Fruit fly (Drosophila melanogaster) whole organism, prepupa: ENCODE data around the gene Parg.

ENCODE experiments used
- CG10669 ChIP-seq: fragments of 200-800 bp; sonication (Bioruptor generic); optimal IDR thresholded peaks from 3 replicates; lab custom pipeline; 2018; ENCODE audit warnings: missing biosample characterization, mild to moderate bottlenecking, missing genetic modification characterization, moderate library complexity
- CG11294 ChIP-seq: fragments of 200-800 bp; sonication (Bioruptor generic); IDR thresholded peaks from 2 replicates; pipeline ENCODE4 v1.3.6; 2022; ENCODE audit warnings: missing biosample characterization, missing genetic modification characterization
- CG11762 ChIP-seq: fragments of 200-800 bp; sonication (Bioruptor generic); optimal IDR thresholded peaks from 3 replicates; lab custom pipeline; 2016; ENCODE audit warnings: missing biosample characterization, missing genetic modification characterization; ENCODE audit not compliant: insufficient read depth
- CG11902 ChIP-seq: fragments of 200-800 bp; sonication (Bioruptor generic); optimal IDR thresholded peaks from 3 replicates; lab custom pipeline; 2016; ENCODE audit warnings: missing biosample characterization, missing genetic modification characterization
- CG15336 ChIP-seq: fragments of 200-800 bp; sonication (Bioruptor generic); IDR thresholded peaks from 2 replicates; pipeline ENCODE4 v1.3.6; 2022; ENCODE audit warnings: missing biosample characterization, missing genetic modification characterization
- CG1621 ChIP-seq: fragments of 200-800 bp; sonication (Bioruptor generic); optimal IDR thresholded peaks from 3 replicates; lab custom pipeline; 2018; ENCODE audit warnings: missing biosample characterization, mild to moderate bottlenecking, missing genetic modification characterization
- CG16779 ChIP-seq: fragments of 200-800 bp; sonication (Bioruptor generic); optimal IDR thresholded peaks from 3 replicates; lab custom pipeline; 2017; ENCODE audit warnings: missing biosample characterization, mild to moderate bottlenecking, missing genetic modification characterization
- CG31627 ChIP-seq: fragments of 200-800 bp; sonication (Bioruptor generic); optimal IDR thresholded peaks from 3 replicates; lab custom pipeline; 2016; ENCODE audit warnings: missing biosample characterization, missing genetic modification characterization
- CG32006 ChIP-seq: fragments of 200-800 bp; sonication (Bioruptor generic); optimal IDR thresholded peaks from 3 replicates; lab custom pipeline; 2017; ENCODE audit warnings: missing biosample characterization, mild to moderate bottlenecking, missing genetic modification characterization
- CG3919 ChIP-seq: fragments of 200-800 bp; sonication (Bioruptor generic); optimal IDR thresholded peaks from 3 replicates; lab custom pipeline; 2016; ENCODE audit warnings: missing biosample characterization, missing genetic modification characterization
- CG6163 ChIP-seq: fragments of 200-800 bp; sonication (Bioruptor generic); IDR thresholded peaks from 3 replicates; pipeline ENCODE4 v1.3.6; 2022; ENCODE audit warnings: missing biosample characterization, missing genetic modification characterization
- CG6276 ChIP-seq: fragments of 200-800 bp; sonication (Bioruptor generic); optimal IDR thresholded peaks from 2 replicates; lab custom pipeline; 2017; ENCODE audit warnings: missing biosample characterization, mild to moderate bottlenecking, missing genetic modification characterization
- CG6792 ChIP-seq: fragments of 200-800 bp; sonication (Bioruptor generic); optimal IDR thresholded peaks from 3 replicates; lab custom pipeline; 2016; ENCODE audit warnings: missing biosample characterization, missing genetic modification characterization
- CG6808 ChIP-seq: fragments of 200-800 bp; sonication (Bioruptor generic); optimal IDR thresholded peaks from 3 replicates; lab custom pipeline; 2017; ENCODE audit warnings: missing biosample characterization, missing genetic modification characterization, mild to moderate bottlenecking, moderate library complexity, missing genetic modification reagents
- CG6854 ChIP-seq: fragments of 200-800 bp; sonication (Bioruptor generic); optimal IDR thresholded peaks from 2 replicates; lab custom pipeline; 2017; ENCODE audit warnings: missing biosample characterization, mild to moderate bottlenecking, missing genetic modification characterization
- CG7368 ChIP-seq: fragments of 200-800 bp; sonication (Bioruptor generic); optimal IDR thresholded peaks from 3 replicates; lab custom pipeline; 2016; ENCODE audit warnings: missing biosample characterization, missing genetic modification characterization
- CG8119 ChIP-seq: fragments of 200-800 bp; sonication (Bioruptor generic); IDR thresholded peaks from 3 replicates; pipeline ENCODE4 v1.3.6; 2022; ENCODE audit warnings: missing biosample characterization, missing genetic modification characterization
- CG8319 ChIP-seq: fragments of 200-800 bp; sonication (Bioruptor generic); optimal IDR thresholded peaks from 3 replicates; lab custom pipeline; 2016; ENCODE audit warnings: missing biosample characterization, missing genetic modification characterization
- CG8632 ChIP-seq: fragments of 200-800 bp; sonication (Bioruptor generic); optimal IDR thresholded peaks from 3 replicates; lab custom pipeline; 2016; ENCODE audit warnings: missing biosample characterization, missing genetic modification characterization
- CG9139 ChIP-seq: fragments of 200-800 bp; sonication (Bioruptor generic); optimal IDR thresholded peaks from 3 replicates; lab custom pipeline; 2017; ENCODE audit warnings: missing biosample characterization, mild to moderate bottlenecking, missing genetic modification characterization
- Eip75B ChIP-seq: fragments of 200-800 bp; sonication (Bioruptor generic); optimal IDR thresholded peaks from 3 replicates; lab custom pipeline; 2016; ENCODE audit warnings: missing biosample characterization, missing genetic modification characterization
- Eip78C ChIP-seq: fragments of 200-800 bp; sonication (Bioruptor generic); peaks from one replicate; lab custom pipeline; 2016; ENCODE audit warnings: missing biosample characterization, missing genetic modification characterization
- Eip93F ChIP-seq: fragments of 200-800 bp; sonication (Bioruptor generic); optimal IDR thresholded peaks from 2 replicates; lab custom pipeline; 2016; ENCODE audit warnings: missing biosample characterization, mild to moderate bottlenecking, missing genetic modification characterization
- Ets96B ChIP-seq: fragments of 200-800 bp; optimal IDR thresholded peaks from 2 replicates; lab custom pipeline; 2019; ENCODE audit warnings: missing biosample characterization, mild to moderate bottlenecking, missing genetic modification characterization, moderate library complexity
- Gug ChIP-seq: fragments of 200-800 bp; sonication (Bioruptor generic); IDR thresholded peaks from 2 replicates; pipeline ENCODE4 v1.3.6; 2022; ENCODE audit warnings: missing biosample characterization, missing genetic modification characterization
- Hr39 ChIP-seq: fragments of 200-800 bp; sonication (Bioruptor generic); optimal IDR thresholded peaks from 2 replicates; lab custom pipeline; 2016; ENCODE audit warnings: missing biosample characterization, missing genetic modification characterization
- Lpt ChIP-seq: fragments of 200-800 bp; sonication (Bioruptor generic); optimal IDR thresholded peaks from 3 replicates; lab custom pipeline; 2016; ENCODE audit warnings: missing biosample characterization, missing genetic modification characterization
- Met ChIP-seq: fragments of 200-800 bp; sonication (Bioruptor generic); optimal IDR thresholded peaks from 3 replicates; lab custom pipeline; 2016; ENCODE audit warnings: missing biosample characterization, missing genetic modification characterization
- Smox ChIP-seq: fragments of 200-800 bp; sonication (Bioruptor generic); optimal IDR thresholded peaks from 3 replicates; lab custom pipeline; 2016; ENCODE audit warnings: missing biosample characterization, missing genetic modification characterization
- Sox102F ChIP-seq: fragments of 200-800 bp; sonication (Bioruptor generic); optimal IDR thresholded peaks from 2 replicates; lab custom pipeline; 2016; ENCODE audit warnings: missing biosample characterization, mild to moderate bottlenecking, missing genetic modification characterization
- Sox14 ChIP-seq: fragments of 200-800 bp; sonication (Bioruptor generic); optimal IDR thresholded peaks from 3 replicates; lab custom pipeline; 2016; ENCODE audit warnings: missing biosample characterization, missing genetic modification characterization
- Sox15 ChIP-seq: fragments of 200-800 bp; sonication (Bioruptor generic); optimal IDR thresholded peaks from 3 replicates; lab custom pipeline; 2016; ENCODE audit warnings: missing biosample characterization, missing genetic modification characterization
- achi ChIP-seq: fragments of 200-800 bp; sonication (Bioruptor generic); optimal IDR thresholded peaks from 3 replicates; lab custom pipeline; 2016; ENCODE audit warnings: missing biosample characterization, missing genetic modification characterization
- acj6 ChIP-seq: fragments of 200-800 bp; sonication (Bioruptor generic); optimal IDR thresholded peaks from 3 replicates; lab custom pipeline; 2016; ENCODE audit warnings: missing biosample characterization, missing genetic modification characterization
- dac ChIP-seq: fragments of 200-800 bp; sonication (Bioruptor generic); optimal IDR thresholded peaks from 2 replicates; lab custom pipeline; 2017; ENCODE audit warnings: missing biosample characterization, mild to moderate bottlenecking, missing genetic modification characterization
- esn ChIP-seq: fragments of 200-800 bp; sonication (Bioruptor generic); optimal IDR thresholded peaks from 2 replicates; lab custom pipeline; 2016; ENCODE audit warnings: missing biosample characterization, mild to moderate bottlenecking, missing genetic modification characterization, moderate library complexity
- fd85E ChIP-seq: fragments of 200-800 bp; sonication (Bioruptor generic); optimal IDR thresholded peaks from 3 replicates; lab custom pipeline; 2016; ENCODE audit warnings: missing biosample characterization, missing genetic modification characterization
- fkh ChIP-seq: fragments of 200-800 bp; sonication (Bioruptor generic); optimal IDR thresholded peaks from 3 replicates; lab custom pipeline; 2017; ENCODE audit warnings: missing biosample characterization, mild to moderate bottlenecking, missing genetic modification characterization, moderate library complexity
- net ChIP-seq: fragments of 200-800 bp; sonication (Bioruptor generic); optimal IDR thresholded peaks from 3 replicates; lab custom pipeline; 2016; ENCODE audit warnings: missing biosample characterization, missing genetic modification characterization
- pdm3 ChIP-seq: fragments of 200-800 bp; sonication (Bioruptor generic); optimal IDR thresholded peaks from 3 replicates; lab custom pipeline; 2016; ENCODE audit warnings: missing biosample characterization, missing genetic modification characterization
- salr ChIP-seq, 2 experiments: fragments of 200-800 bp; sonication (Bioruptor generic); optimal IDR thresholded peaks; 3 replicates each; lab custom pipeline; 2016 to 2018; ENCODE audit warnings: missing biosample characterization in 2 of 2, missing genetic modification characterization in 2 of 2, mild to moderate bottlenecking in 1 of 2
- spab ChIP-seq: fragments of 200-800 bp; sonication (Bioruptor generic); optimal IDR thresholded peaks from 2 replicates; lab custom pipeline; 2017; ENCODE audit warnings: missing biosample characterization, mild to moderate bottlenecking, missing genetic modification characterization, missing genetic modification reagents
- ss ChIP-seq, 2 experiments: fragments of 200-800 bp; sonication (Bioruptor generic); optimal IDR thresholded peaks; 2 replicates in 1 of 2; 3 replicates in 1 of 2; lab custom pipeline; 2017 to 2018; ENCODE audit warnings: mild to moderate bottlenecking in 2 of 2, missing biosample characterization in 2 of 2, missing genetic modification characterization in 2 of 2, moderate library complexity in 1 of 2
- svp ChIP-seq: fragments of 200-800 bp; sonication (Bioruptor generic); peaks from one replicate; lab custom pipeline; 2016; ENCODE audit warnings: missing biosample characterization, missing genetic modification characterization
- vri ChIP-seq: fragments of 200-800 bp; sonication (Bioruptor generic); optimal IDR thresholded peaks from 3 replicates; lab custom pipeline; 2016; ENCODE audit warnings: missing biosample characterization, mild to moderate bottlenecking, missing genetic modification characterization

Parg gene

dm6 chrX:3684809-3685533 lies 13.7 kb upstream of the Parg start (continued):
- TF ChIP-seq CG11294, result peak; percentile 37
- TF ChIP-seq Gug (GFP tag; lab: Robert Waterston, UW), result peak; percentile 35; the same call in 1 of the 2 replicates
- peak; percentile 79 for TF ChIP-seq pdm3
- TF ChIP-seq Sox15, result peak; percentile 66
- peak; percentile 70 for TF ChIP-seq Smox
- TF ChIP-seq acj6 (GFP tag; lab: Kevin White, UChicago), result peak; percentile 82
- peak; percentile 61 for TF ChIP-seq CG10669 (GFP tag; lab: Kevin White, UChicago)
- peak; percentile 35 for TF ChIP-seq spab (GFP tag; lab: Kevin White, UChicago)
- peak; percentile 64 for TF ChIP-seq Hr39 (GFP tag; lab: Kevin White, UChicago)
- TF ChIP-seq fd85E (GFP tag; lab: Kevin White, UChicago), result no peak
- TF ChIP-seq achi (GFP tag; lab: Kevin White, UChicago), result peak; percentile 71
- TF ChIP-seq ss (GFP tag; optimal IDR thresholded peaks at IDR 0.05; lab: Kevin White, UChicago), result peak; percentile 59 to 81
- 0 out of 3 replicates have a peak, but pooled peaks have one; percentile 10 for TF ChIP-seq CG6163 (GFP tag; lab: Robert Waterston, UW)
- TF ChIP-seq Sox102F (GFP tag; lab: Kevin White, UChicago), result peak; percentile 71
- TF ChIP-seq salr (GFP tag; optimal IDR thresholded peaks at IDR 0.05; lab: Kevin White, UChicago), result peak; percentile 60 to 77
- TF ChIP-seq CG8319 (GFP tag; lab: Kevin White, UChicago), result peak; percentile 2
- peak; percentile 76 for TF ChIP-seq Ets96B
- peak; percentile 64 for TF ChIP-seq CG3919 (GFP tag; lab: Kevin White, UChicago)
- TF ChIP-seq CG6854 (GFP tag; lab: Kevin White, UChicago), result no peak
- TF ChIP-seq Met, result peak; percentile 74
- peak; percentile 65 for TF ChIP-seq Lpt
- peak; percentile 3 for TF ChIP-seq CG11902 (GFP tag; lab: Kevin White, UChicago)
- TF ChIP-seq CG9139, result no peak
- peak; percentile 67 for TF ChIP-seq CG16779
- no peak for TF ChIP-seq fkh
- peak; percentile 51 for TF ChIP-seq vri (GFP tag; lab: Kevin White, UChicago)
- peak; percentile 67 for TF ChIP-seq CG15336
- TF ChIP-seq CG8119 (GFP tag; lab: Robert Waterston, UW), result peak; percentile 74
- peak; percentile 30 for TF ChIP-seq CG11762 (GFP tag; lab: Kevin White, UChicago)
- TF ChIP-seq CG6808, result peak; percentile 28
- peak; percentile 78 for TF ChIP-seq esn
- peak; percentile 93 for TF ChIP-seq Eip78C
- peak; percentile 72 for TF ChIP-seq CG1621 (tag; lab: Kevin White, UChicago)
- TF ChIP-seq, all 60 proteins: peak for 53

dm6 chrX:3682483-3682813 lies 11.1 kb upstream of the Parg start:
- TF ChIP-seq Eip93F (GFP tag; lab: Kevin White, UChicago) (no peak), ss (GFP tag; optimal IDR thresholded peaks at IDR 0.05; lab: Kevin White, UChicago) (peak in 1 of 2 experiments; percentile 8), svp (GFP tag; lab: Kevin White, UChicago) (peak; percentile 78), pdm3 (no peak), Eip75B (GFP tag; lab: Kevin White, UChicago) (peak; percentile 2), CG15336 (no peak)

- peak; percentile 93 for TF ChIP-seq Sox102F (GFP tag; lab: Kevin White, UChicago)
- peak; percentile 97 for TF ChIP-seq Ets96B
- no peak for TF ChIP-seq fkh
- TF ChIP-seq Sox15, result peak; percentile 81
- peak; percentile 94 for TF ChIP-seq CG8632 (GFP tag; lab: Kevin White, UChicago)
- peak; percentile 89 for TF ChIP-seq dac (GFP tag; lab: Kevin White, UChicago)
- peak; percentile 86 for TF ChIP-seq CG11294
- peak; percentile 71 for TF ChIP-seq CG6854 (GFP tag; lab: Kevin White, UChicago)
- peak; percentile 92 for TF ChIP-seq spab (GFP tag; lab: Kevin White, UChicago)
- peak; percentile 93 for TF ChIP-seq CG7368 (GFP tag; lab: Kevin White, UChicago)
- TF ChIP-seq CG31627, result peak; percentile 86
- TF ChIP-seq net (GFP tag; lab: Kevin White, UChicago), result peak; percentile 95
- peak; percentile 95 for TF ChIP-seq achi (GFP tag; lab: Kevin White, UChicago)
- TF ChIP-seq Sox14 (GFP tag; lab: Kevin White, UChicago), result peak; percentile 96
- TF ChIP-seq CG32006 (GFP tag; lab: Kevin White, UChicago), result peak; percentile 96
- peak; percentile 95 for TF ChIP-seq CG6792 (GFP tag; lab: Kevin White, UChicago)
- TF ChIP-seq CG9139, result peak; percentile 86
- peak; percentile 75 for TF ChIP-seq vri (GFP tag; lab: Kevin White, UChicago)
- TF ChIP-seq CG6276, result peak; percentile 94
- TF ChIP-seq Eip93F (GFP tag; lab: Kevin White, UChicago), result peak; percentile 88
Observed at dm6 chrX:3681729-3682482, 10.6 kb upstream of the Parg start.
